Worm (Caenorhabditis elegans) whole organism, early embryonic: ENCODE data around the gene ver-1.

Experiments
- B0310.2 ChIP-seq: sonication (generic microtip); optimal IDR thresholded peaks from 2 replicates; lab custom pipeline; 2016; ENCODE audit warnings: mild to moderate bottlenecking, missing genetic modification characterization, missing compliant biosample characterization
- F13C5.2 ChIP-seq: sonication (generic microtip); optimal IDR thresholded peaks from 2 replicates; lab custom pipeline; 2017; ENCODE audit warnings: mild to moderate bottlenecking, missing genetic modification characterization, inconsistent platforms, missing compliant biosample characterization
- aly-1 ChIP-seq: sonication (generic microtip); optimal IDR thresholded peaks from 2 replicates; lab custom pipeline; 2016; ENCODE audit warnings: missing genetic modification characterization, missing compliant biosample characterization
- ama-1 ChIP-seq: fragments of 150-350 bp; optimal IDR thresholded peaks from 2 replicates; lab custom pipeline; 2014
- ceh-13 ChIP-seq: fragments of 200-800 bp; sonication (Bioruptor generic); optimal IDR thresholded peaks from 2 replicates; lab custom pipeline; 2018; ENCODE audit warnings: mild to moderate bottlenecking, missing genetic modification characterization, missing compliant biosample characterization
- ceh-36 ChIP-seq: sonication (generic microtip); optimal IDR thresholded peaks from 2 replicates; lab custom pipeline; 2016; ENCODE audit warnings: missing genetic modification characterization, inconsistent platforms, missing compliant biosample characterization
- ets-7 ChIP-seq: sonication (generic microtip); optimal IDR thresholded peaks from 2 replicates; lab custom pipeline; 2016; ENCODE audit warnings: missing genotype, missing genetic modification characterization, missing compliant biosample characterization
- flt-1 ChIP-seq: fragments of 200-800 bp; sonication (Bioruptor generic); IDR thresholded peaks from 2 replicates; pipeline ENCODE4 v1.3.6; 2022; ENCODE audit warnings: missing genetic modification characterization, missing compliant biosample characterization
- hmbx-1 ChIP-seq: sonication (generic microtip); optimal IDR thresholded peaks from 2 replicates; lab custom pipeline; 2016; ENCODE audit warnings: mild to moderate bottlenecking, missing genetic modification characterization, missing compliant biosample characterization
- hmg-4 ChIP-seq: fragments of 200-800 bp; sonication (Bioruptor generic); optimal IDR thresholded peaks from 2 replicates; lab custom pipeline; 2018; ENCODE audit warnings: mild to moderate bottlenecking, missing genetic modification characterization, missing compliant biosample characterization
- hnd-1 ChIP-seq: sonication (generic microtip); optimal IDR thresholded peaks from 2 replicates; lab custom pipeline; 2016; ENCODE audit warnings: missing genetic modification characterization, missing compliant biosample characterization
- pes-1 ChIP-seq: fragments of 200-800 bp; sonication (Bioruptor generic); IDR thresholded peaks from 2 replicates; pipeline ENCODE4 v1.3.6; 2022; ENCODE audit warnings: missing genetic modification reagents, missing genetic modification characterization, missing compliant biosample characterization
- scrt-1 ChIP-seq: fragments of 200-800 bp; sonication (Bioruptor generic); IDR thresholded peaks from 2 replicates; pipeline ENCODE4 v1.3.6; 2022; ENCODE audit warnings: missing genetic modification characterization, missing compliant biosample characterization
- sea-1 ChIP-seq: fragments of 200-800 bp; sonication (Bioruptor generic); conservative IDR thresholded peaks from 2 replicates; pipeline ENCODE4 v1.3.6; 2022; ENCODE audit warnings: missing genetic modification characterization, missing compliant biosample characterization
- tbx-11 ChIP-seq: fragments of 200-800 bp; sonication (Bioruptor generic); IDR thresholded peaks from 2 replicates; pipeline ENCODE4 v1.3.6; 2022; ENCODE audit warnings: missing genetic modification characterization, missing compliant biosample characterization
- tbx-37 ChIP-seq: fragments of 200-800 bp; sonication (Bioruptor generic); conservative IDR thresholded peaks from 2 replicates; pipeline ENCODE4 v1.3.6; 2022; ENCODE audit warnings: missing genetic modification reagents, missing genetic modification characterization, missing compliant biosample characterization
- tra-4 ChIP-seq: sonication (generic microtip); optimal IDR thresholded peaks from 2 replicates; lab custom pipeline; 2017; ENCODE audit warnings: missing genetic modification characterization, missing compliant biosample characterization

Gene ver-1

ce11 chrIII:203953-204352, 47.3 kb downstream of the ver-1 start:
- TF ChIP-seq hmg-4 (GFP tag; lab: Kevin White, UChicago) (no peak), hnd-1 (no peak), F13C5.2 (no peak), scrt-1 (GFP tag; lab: Robert Waterston, UW) (no peak), ceh-36 (tag; lab: Kevin White, UChicago) (no peak), tbx-11 (GFP tag; lab: Robert Waterston, UW) (no peak), aly-1 (no peak), hmbx-1 (no peak), tra-4 (no peak), ceh-13 (GFP tag; lab: Kevin White, UChicago) (no peak), ama-1 (lab: Kevin White, UChicago) (no peak), ets-7 (tag; lab: Kevin White, UChicago) (no peak), B0310.2 (tag; lab: Kevin White, UChicago) (no peak), tbx-37 (GFP tag; lab: Robert Waterston, UW) (no peak), pes-1 (GFP tag; lab: Robert Waterston, UW) (no peak), sea-1 (no peak), flt-1 (no peak)

ce11 chrIII:207023-207422, 50.4 kb downstream of the ver-1 start, which contains the start of gene W10C4.1:
Gene W10C4.1, minus strand, starts transcription at chrIII:207123.
- TF ChIP-seq F13C5.2 (no peak), pes-1 (GFP tag; lab: Robert Waterston, UW) (no peak), tbx-11 (GFP tag; lab: Robert Waterston, UW) (no peak), ets-7 (tag; lab: Kevin White, UChicago) (no peak), hmg-4 (GFP tag; lab: Kevin White, UChicago) (no peak), aly-1 (no peak), flt-1 (no peak), sea-1 (no peak), hmbx-1 (no peak), hnd-1 (no peak), tbx-37 (GFP tag; lab: Robert Waterston, UW) (no peak), scrt-1 (GFP tag; lab: Robert Waterston, UW) (no peak), ceh-36 (tag; lab: Kevin White, UChicago) (no peak)

- TF ChIP-seq B0310.2 (tag; lab: Kevin White, UChicago) = no peak
- no peak for TF ChIP-seq ceh-36 (tag; lab: Kevin White, UChicago)
- TF ChIP-seq pes-1 (GFP tag; lab: Robert Waterston, UW) = no peak
- TF ChIP-seq tbx-11 (GFP tag; lab: Robert Waterston, UW) = no peak
- TF ChIP-seq ets-7 (tag; lab: Kevin White, UChicago) = no peak
- no peak for TF ChIP-seq scrt-1 (GFP tag; lab: Robert Waterston, UW)
- no peak for TF ChIP-seq hmg-4 (GFP tag; lab: Kevin White, UChicago)
- TF ChIP-seq ama-1 (lab: Kevin White, UChicago) = no peak
- no peak for TF ChIP-seq tra-4
- TF ChIP-seq sea-1 = no peak
- TF ChIP-seq hmbx-1 = no peak
- TF ChIP-seq hnd-1 = no peak
- TF ChIP-seq flt-1 = no peak
- TF ChIP-seq F13C5.2 = no peak
- TF ChIP-seq ceh-13 (GFP tag; lab: Kevin White, UChicago) = no peak
- no peak for TF ChIP-seq tbx-37 (GFP tag; lab: Robert Waterston, UW)
- no peak for TF ChIP-seq aly-1
These were observed 52.4 kb downstream of the ver-1 start for ce11 chrIII:208793-209694.

- TF ChIP-seq hnd-1 = no peak
- no peak for TF ChIP-seq ceh-13 (GFP tag; lab: Kevin White, UChicago)
- no peak for TF ChIP-seq B0310.2 (tag; lab: Kevin White, UChicago)
- TF ChIP-seq hmbx-1 = no peak
- no peak for TF ChIP-seq pes-1 (GFP tag; lab: Robert Waterston, UW)
- TF ChIP-seq F13C5.2 = no peak
These were observed 53.1 kb downstream of the ver-1 start, which contains the start of gene klp-20 for ce11 chrIII:209695-210091. Gene klp-20, plus strand, starts transcription at chrIII:209992.

ce11 chrIII:211387-211786, 54.8 kb downstream of the ver-1 start:
- TF ChIP-seq ceh-36 (tag; lab: Kevin White, UChicago) = no peak
- no peak for TF ChIP-seq ceh-13 (GFP tag; lab: Kevin White, UChicago)
- TF ChIP-seq aly-1 = no peak
- no peak for TF ChIP-seq hmg-4 (GFP tag; lab: Kevin White, UChicago)
- TF ChIP-seq hmbx-1 = no peak
- TF ChIP-seq scrt-1 (GFP tag; lab: Robert Waterston, UW) = no peak
- TF ChIP-seq tbx-11 (GFP tag; lab: Robert Waterston, UW) = no peak
- TF ChIP-seq flt-1 = no peak
- no peak for TF ChIP-seq ama-1 (lab: Kevin White, UChicago)
- no peak for TF ChIP-seq tbx-37 (GFP tag; lab: Robert Waterston, UW)
- no peak for TF ChIP-seq tra-4
- no peak for TF ChIP-seq ets-7 (tag; lab: Kevin White, UChicago)
- no peak for TF ChIP-seq sea-1
- TF ChIP-seq B0310.2 (tag; lab: Kevin White, UChicago) = no peak
